Fruit fly (Drosophila melanogaster): ENCODE measurements around the gene CG2767.

dm6 chr3R:7999530-8000116 lies 8.3 kb downstream of the CG2767 start, which contains the start of gene PIG-H:
- TF ChIP-seq CG12605 (GFP tag; IDR thresholded peaks at IDR 0.05): no peak
- no peak for TF ChIP-seq Pif1A (GFP tag; optimal IDR thresholded peaks at IDR 0.05)
- TF ChIP-seq CG4496 (GFP tag; IDR thresholded peaks at IDR 0.05): no peak
- no peak for TF ChIP-seq CG9948 (tag; optimal IDR thresholded peaks at IDR 0.05)
- TF ChIP-seq CG13204 (GFP tag; optimal IDR thresholded peaks at IDR 0.05): no peak
- TF ChIP-seq CG17806 (tag; optimal IDR thresholded peaks at IDR 0.05): no peak
- TF ChIP-seq CG15710 (tag; optimal IDR thresholded peaks at IDR 0.05): no peak
- no peak for TF ChIP-seq CG34367 (tag; optimal IDR thresholded peaks at IDR 0.05)
- TF ChIP-seq CG8301 (tag; optimal IDR thresholded peaks at IDR 0.05): no peak
- no peak for TF ChIP-seq Ets98B (GFP tag; IDR thresholded peaks at IDR 0.05)
- no peak for TF ChIP-seq CG32121 (GFP tag; IDR thresholded peaks at IDR 0.05)
- TF ChIP-seq D1 (tag; optimal IDR thresholded peaks at IDR 0.05): no peak
- TF ChIP-seq EcR (GFP tag; optimal IDR thresholded peaks at IDR 0.05): no peak
